Worm (Caenorhabditis elegans) whole organism, L4 larva: ENCODE results near the gene F56F11.1.
A peak's percentile ranks its signal among the peaks of the same experiment; 100 is the strongest.

Source experiments
- D1046.2 ChIP-seq: fragments of 200-800 bp; sonication (Bioruptor generic); IDR thresholded peaks from 2 replicates; pipeline ENCODE4 v1.3.6; 2022; ENCODE audit warnings: missing genetic modification characterization, missing compliant biosample characterization
- T20F7.1 ChIP-seq: fragments of 200-800 bp; sonication (Bioruptor generic); optimal IDR thresholded peaks from 2 replicates; lab custom pipeline; 2018; ENCODE audit warnings: mild to moderate bottlenecking, missing genetic modification characterization, missing compliant biosample characterization
- T26A8.4 ChIP-seq: fragments of 200-800 bp; sonication (Bioruptor generic); IDR thresholded peaks from 2 replicates; pipeline ENCODE4 v1.3.6; 2022; ENCODE audit warnings: missing genetic modification characterization, missing compliant biosample characterization
- Y105C5A.15 ChIP-seq: fragments of 200-800 bp; sonication (Bioruptor generic); IDR thresholded peaks from 2 replicates; pipeline ENCODE4 v1.3.6; 2022; ENCODE audit warnings: missing genetic modification characterization, missing compliant biosample characterization
- Y48G9A.11 ChIP-seq: fragments of 200-800 bp; sonication (Bioruptor generic); IDR thresholded peaks from 2 replicates; pipeline ENCODE4 v1.3.6; 2022; ENCODE audit warnings: missing genetic modification reagents, missing genetic modification characterization, missing compliant biosample characterization
- ZK546.5 ChIP-seq, 2 experiments: sonication (generic microtip); optimal IDR thresholded peaks; 2 replicates each; lab custom pipeline; 2017; ENCODE audit warnings: missing biosample characterization in 2 of 2, missing genetic modification characterization in 2 of 2
- aha-1 ChIP-seq: fragments of 150-350 bp; peaks from one replicate; lab custom pipeline; 2014; ENCODE audit warnings: missing biosample characterization, missing genetic modification characterization
- aly-2 ChIP-seq: sonication (generic microtip); optimal IDR thresholded peaks from 2 replicates; lab custom pipeline; 2018; ENCODE audit warnings: missing biosample characterization, missing genetic modification characterization
- ama-1 ChIP-seq: fragments of 150-350 bp; optimal IDR thresholded peaks from 2 replicates; lab custom pipeline; 2014; ENCODE audit warnings: inconsistent platforms, mixed read lengths
- arid-1 ChIP-seq: fragments of 200-800 bp; sonication (Bioruptor generic); conservative IDR thresholded peaks from 2 replicates; pipeline ENCODE4 v1.3.6; 2022; ENCODE audit warnings: missing genetic modification reagents, missing genetic modification characterization, missing compliant biosample characterization
- ceh-28 ChIP-seq: fragments of 150-350 bp; optimal IDR thresholded peaks from 2 replicates; lab custom pipeline; 2014; ENCODE audit warnings: missing biosample characterization, missing genetic modification reagents, missing genetic modification characterization
- ceh-32 ChIP-seq: sonication (generic microtip); optimal IDR thresholded peaks from 2 replicates; lab custom pipeline; 2016; ENCODE audit warnings: mild to moderate bottlenecking, missing genetic modification characterization, missing compliant biosample characterization; ENCODE audit not compliant: poor library complexity
- ceh-82 ChIP-seq: sonication (generic microtip); optimal IDR thresholded peaks from 2 replicates; lab custom pipeline; 2017; ENCODE audit warnings: missing biosample characterization, missing genetic modification characterization
- ces-1 ChIP-seq: fragments of 150-350 bp; sonication (generic microtip); optimal IDR thresholded peaks from 4 replicates; lab custom pipeline; 2014; ENCODE audit warnings: missing biosample characterization, missing genetic modification reagents, missing genetic modification characterization
- cey-2 ChIP-seq: sonication (generic microtip); optimal IDR thresholded peaks from 3 replicates; lab custom pipeline; 2017; ENCODE audit warnings: missing genetic modification characterization, mild to moderate bottlenecking, missing compliant biosample characterization, antibody characterized with exemption, borderline replicate concordance; ENCODE audit not compliant: insufficient read depth
- ctbp-1 ChIP-seq: fragments of 200-800 bp; sonication (Bioruptor generic); IDR thresholded peaks from 2 replicates; pipeline ENCODE4 v1.3.6; 2022; ENCODE audit warnings: missing genetic modification reagents, missing genetic modification characterization, missing compliant biosample characterization
- daf-19 ChIP-seq: fragments of 200-800 bp; sonication (Bioruptor generic); conservative IDR thresholded peaks from 2 replicates; pipeline ENCODE4 v1.3.6; 2022; ENCODE audit warnings: missing genetic modification characterization, missing compliant biosample characterization
- dmd-8 ChIP-seq: fragments of 200-800 bp; sonication (Bioruptor generic); IDR thresholded peaks from 2 replicates; pipeline ENCODE4 v1.3.6; 2022; ENCODE audit warnings: missing genetic modification characterization, missing compliant biosample characterization
- dpl-1 ChIP-seq: fragments of 150-350 bp; optimal IDR thresholded peaks from 2 replicates; lab custom pipeline; 2014; ENCODE audit warnings: missing biosample characterization, missing genetic modification reagents, missing genetic modification characterization
- duxl-1 ChIP-seq: sonication (generic microtip); optimal IDR thresholded peaks from 2 replicates; lab custom pipeline; 2016; ENCODE audit warnings: mild to moderate bottlenecking, missing genetic modification characterization, moderate library complexity, missing compliant biosample characterization; ENCODE audit not compliant: poor library complexity
- gei-8 ChIP-seq: fragments of 200-800 bp; sonication (Bioruptor generic); optimal IDR thresholded peaks from 2 replicates; lab custom pipeline; 2018; ENCODE audit warnings: mild to moderate bottlenecking, missing genetic modification characterization, missing compliant biosample characterization
- hif-1 ChIP-seq, 2 experiments: sonication (generic microtip); optimal IDR thresholded peaks; 2 replicates each; lab custom pipeline; 2016 to 2017; ENCODE audit warnings: missing compliant biosample characterization in 2 of 2, missing genetic modification characterization in 2 of 2, missing genetic modification reagents in 2 of 2, missing genotype in 2 of 2, mild to moderate bottlenecking in 1 of 2
- hlh-11 ChIP-seq: fragments of 200-800 bp; sonication (Bioruptor generic); optimal IDR thresholded peaks from 2 replicates; lab custom pipeline; 2018; ENCODE audit warnings: mild to moderate bottlenecking, missing genetic modification characterization, missing compliant biosample characterization
- hmg-1.1 ChIP-seq: fragments of 200-800 bp; sonication (Bioruptor generic); IDR thresholded peaks from 2 replicates; pipeline ENCODE4 v1.3.6; 2022; ENCODE audit warnings: missing genetic modification reagents, missing genetic modification characterization, missing compliant biosample characterization
- lin-13 ChIP-seq: fragments of 150-350 bp; optimal IDR thresholded peaks from 2 replicates; lab custom pipeline; 2014; ENCODE audit warnings: missing biosample characterization, missing genetic modification reagents, missing genetic modification characterization
- lsy-2 ChIP-seq, 2 experiments: fragments of 150-350 bp in 1 of 2; sonication (generic microtip) in 1 of 2; optimal IDR thresholded peaks; 2 replicates each; lab custom pipeline; 2014 to 2017; ENCODE audit warnings: missing biosample characterization in 2 of 2, missing genetic modification characterization in 2 of 2
- madf-5 ChIP-seq, 2 experiments: fragments of 200-800 bp; sonication (Bioruptor generic); IDR thresholded peaks; 2 replicates each; pipeline ENCODE4 v1.3.6; 2022; ENCODE audit warnings: missing compliant biosample characterization in 2 of 2, missing genetic modification characterization in 2 of 2
- mdl-1 ChIP-seq, 2 experiments: fragments of 150-350 bp in 1 of 2; sonication (generic microtip) in 1 of 2; optimal IDR thresholded peaks; 2 replicates each; lab custom pipeline; 2014 to 2017; ENCODE audit warnings: missing biosample characterization in 2 of 2, missing genetic modification characterization in 2 of 2
- mdt-29 ChIP-seq: fragments of 200-800 bp; sonication (Bioruptor generic); IDR thresholded peaks from 2 replicates; pipeline ENCODE4 v1.3.6; 2022; ENCODE audit warnings: missing genetic modification reagents, missing genetic modification characterization, missing compliant biosample characterization
- mxl-3 ChIP-seq: fragments of 200-800 bp; sonication (Bioruptor generic); optimal IDR thresholded peaks from 2 replicates; lab custom pipeline; 2018; ENCODE audit warnings: mild to moderate bottlenecking, missing genetic modification characterization, missing compliant biosample characterization
- nhr-102 ChIP-seq: sonication (generic microtip); optimal IDR thresholded peaks from 2 replicates; lab custom pipeline; 2016; ENCODE audit warnings: mild to moderate bottlenecking, missing genetic modification characterization, moderate library complexity, missing compliant biosample characterization
- nhr-237 ChIP-seq: sonication (generic microtip); optimal IDR thresholded peaks from 2 replicates; lab custom pipeline; 2017; ENCODE audit warnings: missing biosample characterization, missing genetic modification characterization
- nhr-28 ChIP-seq: fragments of 150-350 bp; optimal IDR thresholded peaks from 2 replicates; lab custom pipeline; 2014; ENCODE audit warnings: missing biosample characterization, missing genetic modification characterization
- nhr-42 ChIP-seq: fragments of 200-800 bp; sonication (Bioruptor generic); IDR thresholded peaks from 2 replicates; pipeline ENCODE4 v1.3.6; 2022; ENCODE audit warnings: missing genetic modification characterization, missing compliant biosample characterization
- nhr-48 ChIP-seq: sonication (generic microtip); optimal IDR thresholded peaks from 2 replicates; lab custom pipeline; 2016; ENCODE audit warnings: mild to moderate bottlenecking, missing genetic modification characterization, missing compliant biosample characterization
- nhr-76 ChIP-seq: fragments of 150-350 bp; optimal IDR thresholded peaks from 2 replicates; lab custom pipeline; 2014; ENCODE audit warnings: missing biosample characterization, missing genetic modification characterization
- nhr-77 ChIP-seq: fragments of 150-350 bp; optimal IDR thresholded peaks from 2 replicates; lab custom pipeline; 2014; ENCODE audit warnings: missing biosample characterization, missing genetic modification characterization
- php-3 ChIP-seq: fragments of 200-800 bp; sonication (Bioruptor generic); IDR thresholded peaks from 2 replicates; pipeline ENCODE4 v1.3.6; 2022; ENCODE audit warnings: missing genetic modification reagents, missing genetic modification characterization, missing compliant biosample characterization
- pqm-1 ChIP-seq: sonication (generic microtip); optimal IDR thresholded peaks from 2 replicates; lab custom pipeline; 2017; ENCODE audit warnings: missing biosample characterization, missing genetic modification characterization
- saeg-2 ChIP-seq: fragments of 200-800 bp; sonication (Bioruptor generic); IDR thresholded peaks from 2 replicates; pipeline ENCODE4 v1.3.6; 2022; ENCODE audit warnings: missing genetic modification reagents, missing genetic modification characterization, missing compliant biosample characterization
- sdz-12 ChIP-seq: fragments of 200-800 bp; sonication (Bioruptor generic); optimal IDR thresholded peaks from 2 replicates; lab custom pipeline; 2018; ENCODE audit warnings: mild to moderate bottlenecking, missing genetic modification characterization, missing compliant biosample characterization
- unc-130 ChIP-seq: sonication (generic microtip); optimal IDR thresholded peaks from 2 replicates; lab custom pipeline; 2016; ENCODE audit warnings: missing genetic modification reagents, missing genetic modification characterization, missing compliant biosample characterization
- vab-7 ChIP-seq: fragments of 200-800 bp; sonication (Bioruptor generic); IDR thresholded peaks from 2 replicates; pipeline ENCODE4 v1.3.6; 2022; ENCODE audit warnings: missing genetic modification reagents, missing genetic modification characterization, missing compliant biosample characterization
- zip-11 ChIP-seq: fragments of 200-800 bp; sonication (Bioruptor generic); IDR thresholded peaks from 2 replicates; pipeline ENCODE4 v1.3.6; 2022; ENCODE audit warnings: missing genetic modification characterization, missing compliant biosample characterization
- zip-2 ChIP-seq: fragments of 150-350 bp; optimal IDR thresholded peaks from 2 replicates; lab custom pipeline; 2014; ENCODE audit warnings: missing biosample characterization, missing genetic modification characterization
- ztf-11 ChIP-seq: fragments of 150-350 bp; optimal IDR thresholded peaks from 2 replicates; lab custom pipeline; 2014; ENCODE audit warnings: missing biosample characterization, missing genetic modification characterization

Gene F56F11.1

DNA sequence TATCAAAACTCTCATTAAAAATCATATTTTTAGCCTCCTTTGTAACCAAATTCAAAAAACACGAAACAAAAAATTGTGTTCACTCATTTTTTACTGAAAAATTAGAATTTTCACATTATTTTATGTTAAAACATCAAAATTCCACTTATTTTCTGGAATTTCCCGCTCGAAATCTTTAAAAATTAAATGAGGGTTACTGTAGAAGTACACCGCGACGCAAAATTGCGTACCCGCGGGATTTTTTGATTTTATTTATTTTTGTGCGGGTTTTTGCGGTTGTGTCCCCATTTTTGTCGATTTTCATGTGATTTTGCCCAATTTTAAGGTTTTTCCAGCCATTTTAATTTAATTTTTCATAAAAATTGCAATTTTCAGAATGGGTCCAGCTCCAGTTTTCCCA lies 33.2 kb upstream of the F56F11.1 start:
- TF ChIP-seq ZK546.5 (tag; optimal IDR thresholded peaks at IDR 0.05; lab: Kevin White, UChicago) (no peak), nhr-48 (tag; lab: Kevin White, UChicago) (no peak), unc-130 (peak; percentile 41), zip-2 (no peak), zip-11 (GFP tag; lab: Robert Waterston, UW) (no peak), nhr-237 (no peak), hif-1 (tag; optimal IDR thresholded peaks at IDR 0.05; lab: Kevin White, UChicago) (no peak), ces-1 (no peak)

DNA sequence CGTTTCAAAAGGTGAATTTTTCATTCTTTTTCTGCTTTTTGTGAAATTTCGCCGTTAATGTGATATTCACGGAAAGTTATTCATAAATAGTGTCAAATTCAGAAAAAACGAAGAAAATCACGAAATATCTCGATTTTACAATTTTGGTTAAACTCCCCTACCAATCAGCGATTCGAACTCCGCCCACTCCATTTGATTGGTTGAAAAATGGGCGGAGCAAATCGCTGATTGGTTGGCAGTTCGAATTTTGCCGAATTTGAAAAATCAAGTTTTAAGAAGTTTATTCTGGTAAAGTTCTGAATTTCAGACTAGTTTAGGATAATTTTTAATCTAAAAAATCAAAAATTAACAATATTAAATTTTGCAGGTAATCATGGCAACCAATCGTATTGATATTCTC lies 26.9 kb upstream of the F56F11.1 start:
- TF ChIP-seq mdt-29 (no peak), nhr-77 (tag; lab: Kevin White, UChicago) (no peak)

DNA sequence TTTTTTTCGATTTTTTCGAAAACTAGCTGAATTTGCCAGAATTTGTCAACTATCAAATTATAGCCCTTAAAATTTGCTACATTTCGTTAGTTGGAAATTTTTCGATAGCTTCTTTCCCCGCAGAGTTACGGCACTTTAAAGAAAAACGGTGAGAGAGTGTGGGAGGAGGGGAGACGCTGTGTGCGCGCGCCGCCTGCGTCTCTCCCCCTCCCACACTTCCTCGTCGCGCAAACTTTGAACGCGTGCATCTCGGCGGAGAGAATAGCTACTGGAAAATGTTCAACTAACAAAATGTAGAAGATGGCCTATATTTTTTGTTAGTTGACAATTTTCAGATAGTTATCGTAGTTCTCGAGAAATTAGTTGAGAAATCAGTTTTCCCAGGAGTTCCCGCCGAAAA lies 24.9 kb upstream of the F56F11.1 start:
- no peak for TF ChIP-seq ceh-82
- TF ChIP-seq nhr-77 (tag; lab: Kevin White, UChicago), result no peak
- no peak for TF ChIP-seq vab-7 (GFP tag; lab: Robert Waterston, UW)
- no peak for TF ChIP-seq daf-19 (GFP tag; lab: Robert Waterston, UW)
- TF ChIP-seq duxl-1 (tag; lab: Kevin White, UChicago), result no peak

- no peak for TF ChIP-seq madf-5 (GFP tag; IDR thresholded peaks at IDR 0.05; lab: Robert Waterston, UW)
- no peak for TF ChIP-seq ctbp-1
- TF ChIP-seq aha-1 (tag; lab: Kevin White, UChicago), result no peak
- no peak for TF ChIP-seq pqm-1 (tag; lab: Kevin White, UChicago)
- no peak for TF ChIP-seq D1046.2 (GFP tag; lab: Robert Waterston, UW)
- TF ChIP-seq hif-1 (tag; optimal IDR thresholded peaks at IDR 0.05; lab: Kevin White, UChicago), result no peak
- TF ChIP-seq aly-2 (tag; lab: Kevin White, UChicago), result no peak
- TF ChIP-seq cey-2 (tag; lab: Kevin White, UChicago), result no peak
- TF ChIP-seq T26A8.4 (GFP tag; lab: Robert Waterston, UW), result no peak
- TF ChIP-seq nhr-102 (tag; lab: Kevin White, UChicago), result no peak
- TF ChIP-seq nhr-42, result no peak
- TF ChIP-seq mxl-3 (GFP tag; lab: Kevin White, UChicago), result peak; percentile 19
- TF ChIP-seq nhr-48 (tag; lab: Kevin White, UChicago), result no peak
- TF ChIP-seq ZK546.5 (tag; optimal IDR thresholded peaks at IDR 0.05; lab: Kevin White, UChicago), result no peak
- TF ChIP-seq saeg-2 (GFP tag; lab: Robert Waterston, UW), result no peak
- no peak for TF ChIP-seq Y105C5A.15 (GFP tag; lab: Robert Waterston, UW)
- no peak for TF ChIP-seq ceh-32 (tag; lab: Kevin White, UChicago)
- TF ChIP-seq sdz-12 (GFP tag; lab: Kevin White, UChicago), result no peak
- TF ChIP-seq T20F7.1 (GFP tag; lab: Kevin White, UChicago), result no peak
- TF ChIP-seq nhr-76, result no peak
- no peak for TF ChIP-seq hmg-1.1 (GFP tag; lab: Robert Waterston, UW)
- TF ChIP-seq ztf-11 (tag; lab: Kevin White, UChicago), result no peak
- TF ChIP-seq php-3 (GFP tag; lab: Robert Waterston, UW), result no peak
- TF ChIP-seq dpl-1 (GFP tag; lab: Kevin White, UChicago), result no peak
- peak in 1 of 2 experiments; percentile 23 for TF ChIP-seq mdl-1 (tag; optimal IDR thresholded peaks at IDR 0.05; lab: Kevin White, UChicago)
- TF ChIP-seq lsy-2 (tag; optimal IDR thresholded peaks at IDR 0.05; lab: Kevin White, UChicago), result peak in 1 of 2 experiments; percentile 70
- no peak for TF ChIP-seq lin-13 (GFP tag; lab: Kevin White, UChicago)
- TF ChIP-seq gei-8 (GFP tag; lab: Kevin White, UChicago), result no peak
- no peak for TF ChIP-seq ceh-28 (tag; lab: Kevin White, UChicago)
- peak; percentile 54 for TF ChIP-seq nhr-28
- TF ChIP-seq dmd-8 (GFP tag; lab: Robert Waterston, UW), result no peak
- no peak for TF ChIP-seq ama-1 (lab: Kevin White, UChicago)
- TF ChIP-seq arid-1 (GFP tag; lab: Robert Waterston, UW), result no peak
- peak; percentile 34 for TF ChIP-seq hlh-11
- TF ChIP-seq Y48G9A.11 (GFP tag; lab: Robert Waterston, UW), result no peak
These were observed 23.1 kb upstream of the F56F11.1 start for ce11 chrIII:2868416-2868815.
